Fruit fly (Drosophila melanogaster) whole organism, embryonic: ENCODE data around the gene CG5172.

Experiments
- Antp ChIP-seq: fragments of 200-800 bp; sonication (Bioruptor generic); optimal IDR thresholded peaks from 3 replicates; lab custom pipeline; 2016; ENCODE audit warnings: missing biosample characterization, missing genetic modification characterization
- CG10543 ChIP-seq: fragments of 200-800 bp; sonication (Bioruptor generic); optimal IDR thresholded peaks from 3 replicates; lab custom pipeline; 2017; ENCODE audit warnings: missing biosample characterization, mild to moderate bottlenecking, missing genetic modification characterization, moderate library complexity
- CG11398 ChIP-seq: fragments of 200-800 bp; sonication (Bioruptor generic); optimal IDR thresholded peaks from 2 replicates; lab custom pipeline; 2016; ENCODE audit warnings: missing biosample characterization, missing genetic modification characterization
- CG12219 ChIP-seq: fragments of 200-800 bp; sonication (Bioruptor generic); optimal IDR thresholded peaks from 3 replicates; lab custom pipeline; 2018; ENCODE audit warnings: missing biosample characterization, mild to moderate bottlenecking, missing genetic modification characterization
- CG12769 ChIP-seq: fragments of 200-800 bp; sonication (Bioruptor generic); optimal IDR thresholded peaks from 2 replicates; lab custom pipeline; 2019; ENCODE audit warnings: missing biosample characterization, mild to moderate bottlenecking, missing genetic modification characterization, moderate library complexity
- CG1529 ChIP-seq: fragments of 200-800 bp; sonication (Bioruptor generic); optimal IDR thresholded peaks from 3 replicates; lab custom pipeline; 2018; ENCODE audit warnings: missing biosample characterization, missing genetic modification characterization
- CG16813 ChIP-seq: fragments of 200-800 bp; sonication (Bioruptor generic); IDR thresholded peaks from 3 replicates; pipeline ENCODE4 v1.3.6; 2022; ENCODE audit warnings: missing biosample characterization, missing genetic modification characterization; ENCODE audit not compliant: partially characterized antibody
- CG16815 ChIP-seq: fragments of 200-800 bp; sonication (Bioruptor generic); optimal IDR thresholded peaks from 3 replicates; lab custom pipeline; 2017; ENCODE audit warnings: missing biosample characterization, mild to moderate bottlenecking, missing genetic modification characterization
- CG16863 ChIP-seq: fragments of 200-800 bp; sonication (Bioruptor generic); optimal IDR thresholded peaks from 3 replicates; lab custom pipeline; 2016; ENCODE audit warnings: missing biosample characterization, missing genetic modification characterization
- CG17568 ChIP-seq: fragments of 200-800 bp; sonication (Bioruptor generic); optimal IDR thresholded peaks from 2 replicates; lab custom pipeline; 2018; ENCODE audit warnings: missing biosample characterization, mild to moderate bottlenecking, missing genetic modification characterization, moderate library complexity
- CG17612 ChIP-seq: fragments of 200-800 bp; sonication (Bioruptor generic); IDR thresholded peaks from 2 replicates; pipeline ENCODE4 v1.3.6; 2022; ENCODE audit warnings: missing biosample characterization, missing genetic modification characterization
- CG2678 ChIP-seq: fragments of 200-800 bp; sonication (Bioruptor generic); optimal IDR thresholded peaks from 3 replicates; lab custom pipeline; 2019; ENCODE audit warnings: missing biosample characterization, mild to moderate bottlenecking, missing genetic modification characterization, moderate library complexity
- CG31441 ChIP-seq: fragments of 200-800 bp; sonication (Bioruptor generic); IDR thresholded peaks from 2 replicates; pipeline ENCODE4 v1.3.6; 2022; ENCODE audit warnings: missing biosample characterization, missing genetic modification characterization
- CG32767 ChIP-seq: fragments of 200-800 bp; sonication (Bioruptor generic); IDR thresholded peaks from 2 replicates; pipeline ENCODE4 v1.3.6; 2022; ENCODE audit warnings: missing biosample characterization, missing genetic modification characterization
- CG34422 ChIP-seq: fragments of 200-800 bp; sonication (Bioruptor generic); IDR thresholded peaks from 3 replicates; pipeline ENCODE4 v1.3.6; 2022; ENCODE audit warnings: missing biosample characterization, missing genetic modification characterization
- CG4404 ChIP-seq: fragments of 200-800 bp; sonication (Bioruptor generic); IDR thresholded peaks from 2 replicates; pipeline ENCODE4 v1.3.6; 2022; ENCODE audit warnings: missing biosample characterization, missing genetic modification characterization
- CG5953 ChIP-seq: fragments of 200-800 bp; sonication (Bioruptor generic); IDR thresholded peaks from 2 replicates; pipeline ENCODE4 v1.3.6; 2022; ENCODE audit warnings: missing biosample characterization, missing genetic modification characterization
- CG6854 ChIP-seq: fragments of 200-800 bp; sonication (Bioruptor generic); optimal IDR thresholded peaks from 3 replicates; lab custom pipeline; 2017; ENCODE audit warnings: missing biosample characterization, mild to moderate bottlenecking, missing genetic modification characterization
- CG7271 ChIP-seq: fragments of 200-800 bp; sonication (Bioruptor generic); optimal IDR thresholded peaks from 2 replicates; lab custom pipeline; 2018; ENCODE audit warnings: missing biosample characterization, mild to moderate bottlenecking, missing genetic modification characterization, moderate library complexity
- CG8478 ChIP-seq: fragments of >200 bp; optimal IDR thresholded peaks from 2 replicates; lab custom pipeline; 2018
- Camta ChIP-seq: fragments of 200-800 bp; sonication (Bioruptor generic); optimal IDR thresholded peaks from 2 replicates; lab custom pipeline; 2016; ENCODE audit warnings: missing biosample characterization, missing genetic modification characterization
- CoRest ChIP-seq: fragments of 200-800 bp; sonication (Bioruptor generic); optimal IDR thresholded peaks from 3 replicates; lab custom pipeline; 2018; ENCODE audit warnings: missing biosample characterization, mild to moderate bottlenecking, missing genetic modification characterization, moderate library complexity
- D ChIP-seq, 2 experiments: fragments of 200-800 bp in 1 of 2; fragments of >200 bp in 1 of 2; sonication (Bioruptor generic) in 1 of 2; optimal IDR thresholded peaks; 2 replicates in 1 of 2; 3 replicates in 1 of 2; lab custom pipeline; 2017; ENCODE audit warnings: mild to moderate bottlenecking in 1 of 2, missing biosample characterization in 1 of 2, missing genetic modification characterization in 1 of 2, missing genetic modification reagents in 1 of 2
- Dll ChIP-seq: fragments of 200-800 bp; sonication (Bioruptor generic); IDR thresholded peaks from 4 replicates; pipeline ENCODE4 v1.3.6; 2022; ENCODE audit warnings: missing biosample characterization, missing genetic modification characterization; ENCODE audit not compliant: partially characterized antibody
- Fer2 ChIP-seq: fragments of 200-800 bp; sonication (Bioruptor generic); optimal IDR thresholded peaks from 2 replicates; lab custom pipeline; 2018; ENCODE audit warnings: missing biosample characterization, mild to moderate bottlenecking, missing genetic modification characterization, moderate library complexity
- Hey ChIP-seq: fragments of 200-800 bp; sonication (Bioruptor generic); optimal IDR thresholded peaks from 3 replicates; lab custom pipeline; 2018; ENCODE audit warnings: missing biosample characterization, mild to moderate bottlenecking, missing genetic modification characterization
- Hmx ChIP-seq: fragments of 200-800 bp; sonication (Bioruptor generic); optimal IDR thresholded peaks from 2 replicates; lab custom pipeline; 2016; ENCODE audit warnings: missing biosample characterization, missing genetic modification characterization
- Hr51 ChIP-seq, 2 experiments: fragments of 200-800 bp; sonication (Bioruptor generic); optimal IDR thresholded peaks; 2 replicates in 1 of 2; 3 replicates in 1 of 2; lab custom pipeline; 2016 to 2018; ENCODE audit warnings: missing biosample characterization in 2 of 2, missing genetic modification characterization in 2 of 2, mild to moderate bottlenecking in 1 of 2, moderate library complexity in 1 of 2
- Mad ChIP-seq: fragments of 200-800 bp; sonication (Bioruptor generic); optimal IDR thresholded peaks from 2 replicates; lab custom pipeline; 2016; ENCODE audit warnings: missing biosample characterization, missing genetic modification characterization
- NK7.1 ChIP-seq: fragments of 200-800 bp; sonication (Bioruptor generic); optimal IDR thresholded peaks from 3 replicates; lab custom pipeline; 2016; ENCODE audit warnings: missing biosample characterization, missing genetic modification characterization
- Oaz ChIP-seq: fragments of 200-800 bp; sonication (Bioruptor generic); IDR thresholded peaks from 2 replicates; pipeline ENCODE4 v1.3.6; 2022; ENCODE audit warnings: missing biosample characterization, missing genetic modification characterization
- Pdp1 ChIP-seq, 2 experiments: fragments of 200-800 bp; sonication (Bioruptor generic); optimal IDR thresholded peaks; 3 replicates each; lab custom pipeline; 2016; ENCODE audit warnings: missing biosample characterization in 2 of 2, missing genetic modification characterization in 2 of 2, mild to moderate bottlenecking in 1 of 2, moderate library complexity in 1 of 2
- Ptx1 ChIP-seq: fragments of 200-800 bp; sonication (Bioruptor generic); IDR thresholded peaks from 2 replicates; pipeline ENCODE4 v1.3.6; 2022; ENCODE audit warnings: missing biosample characterization, missing genetic modification characterization
- Ravus ChIP-seq: fragments of 200-800 bp; sonication (Bioruptor generic); IDR thresholded peaks from 2 replicates; pipeline ENCODE4 v1.3.6; 2022; ENCODE audit warnings: missing biosample characterization, missing genetic modification characterization
- Usf ChIP-seq: fragments of 200-800 bp; sonication (Bioruptor generic); optimal IDR thresholded peaks from 2 replicates; lab custom pipeline; 2017; ENCODE audit warnings: missing genotype, missing biosample characterization, missing genetic modification characterization
- YL-1 ChIP-seq: fragments of 200-800 bp; sonication (Bioruptor generic); optimal IDR thresholded peaks from 3 replicates; lab custom pipeline; 2017; ENCODE audit warnings: missing biosample characterization, mild to moderate bottlenecking, missing genetic modification characterization
- cg ChIP-seq: fragments of 200-800 bp; sonication (Bioruptor generic); optimal IDR thresholded peaks from 3 replicates; lab custom pipeline; 2019; ENCODE audit warnings: missing biosample characterization, mild to moderate bottlenecking, missing genetic modification characterization, moderate library complexity
- chinmo ChIP-seq: fragments of 200-800 bp; sonication (Bioruptor generic); IDR thresholded peaks from 4 replicates; pipeline ENCODE4 v1.3.6; 2022; ENCODE audit warnings: missing biosample characterization, missing genetic modification characterization; ENCODE audit not compliant: partially characterized antibody
- dmrt99B ChIP-seq: fragments of 200-800 bp; sonication (Bioruptor generic); optimal IDR thresholded peaks from 2 replicates; lab custom pipeline; 2018; ENCODE audit warnings: missing biosample characterization, mild to moderate bottlenecking, missing genetic modification characterization, moderate library complexity
- grn ChIP-seq: fragments of 200-800 bp; sonication (Bioruptor generic); optimal IDR thresholded peaks from 3 replicates; lab custom pipeline; 2017; ENCODE audit warnings: missing biosample characterization, missing genetic modification characterization
- gsb ChIP-seq: fragments of 200-800 bp; sonication (Bioruptor generic); IDR thresholded peaks from 2 replicates; pipeline ENCODE4 v1.3.6; 2022; ENCODE audit warnings: missing biosample characterization, missing genetic modification characterization
- knrl ChIP-seq: fragments of 200-800 bp; sonication (Bioruptor generic); IDR thresholded peaks from 3 replicates; pipeline ENCODE4 v1.3.6; 2022; ENCODE audit warnings: missing biosample characterization, missing genetic modification characterization; ENCODE audit not compliant: partially characterized antibody
- nmo ChIP-seq: fragments of 200-800 bp; sonication (Bioruptor generic); optimal IDR thresholded peaks from 2 replicates; lab custom pipeline; 2018; ENCODE audit warnings: missing biosample characterization, mild to moderate bottlenecking, missing genetic modification characterization, moderate library complexity
- peb ChIP-seq: fragments of 200-800 bp; sonication (Bioruptor generic); IDR thresholded peaks from 2 replicates; pipeline ENCODE4 v1.3.6; 2022; ENCODE audit warnings: missing biosample characterization, missing genetic modification characterization
- rib ChIP-seq: fragments of 200-800 bp; sonication (Bioruptor generic); IDR thresholded peaks from 2 replicates; pipeline ENCODE4 v1.3.6; 2022; ENCODE audit warnings: missing biosample characterization, missing genetic modification characterization
- slp2 ChIP-seq: fragments of 200-800 bp; sonication (Bioruptor generic); optimal IDR thresholded peaks from 2 replicates; lab custom pipeline; 2016; ENCODE audit warnings: missing biosample characterization, missing genetic modification characterization
- tio ChIP-seq: fragments of 200-800 bp; sonication (Bioruptor generic); optimal IDR thresholded peaks from 2 replicates; lab custom pipeline; 2017; ENCODE audit warnings: missing biosample characterization, missing genetic modification characterization, inconsistent platforms
- trh ChIP-seq: fragments of 200-800 bp; sonication (Bioruptor generic); optimal IDR thresholded peaks from 2 replicates; lab custom pipeline; 2016; ENCODE audit warnings: missing biosample characterization, missing genetic modification characterization
- tx ChIP-seq: fragments of 200-800 bp; sonication (Bioruptor generic); optimal IDR thresholded peaks from 2 replicates; lab custom pipeline; 2016; ENCODE audit warnings: missing biosample characterization, missing genetic modification characterization
- zf30C ChIP-seq: fragments of 200-800 bp; sonication (Bioruptor generic); optimal IDR thresholded peaks from 3 replicates; lab custom pipeline; 2018; ENCODE audit warnings: missing biosample characterization, mild to moderate bottlenecking, missing genetic modification characterization

CG5172 gene

DNA sequence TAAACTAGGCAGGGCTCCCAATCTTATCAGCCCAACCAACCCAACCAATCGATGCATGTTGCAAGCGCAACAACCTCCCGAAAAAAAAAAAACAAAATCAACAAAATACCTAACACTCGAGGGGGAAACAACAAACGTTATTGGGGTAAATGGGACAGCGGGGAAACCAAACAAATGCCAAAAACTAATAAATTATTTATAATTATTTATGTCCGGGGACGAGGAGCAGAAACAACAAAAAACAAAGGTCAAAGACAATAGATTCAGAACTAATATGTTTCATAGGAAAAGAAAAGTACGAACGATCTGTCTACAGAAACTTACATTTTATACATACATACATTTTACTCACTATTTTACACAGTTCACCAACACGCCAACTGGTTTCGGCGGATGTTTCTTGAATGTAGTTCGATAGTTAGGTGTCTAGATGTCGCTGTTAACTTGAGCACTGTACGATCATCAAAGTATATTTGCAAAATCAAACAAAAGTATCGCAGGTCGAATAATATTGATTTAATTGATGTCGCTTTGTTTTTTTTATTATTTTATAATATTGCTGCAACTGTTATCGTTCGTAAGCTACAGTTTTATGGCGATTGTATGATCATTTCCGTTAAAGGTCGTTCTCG lies 45.6 kb upstream of the CG5172 start (continued):
- TF ChIP-seq tio (no peak), slp2 (GFP tag; lab: Kevin White, UChicago) (no peak), Pdp1 (GFP tag; optimal IDR thresholded peaks at IDR 0.05; lab: Kevin White, UChicago) (peak; percentile 31 to 32), CG2678 (tag; lab: Kevin White, UChicago) (no peak), Hr51 (GFP tag; optimal IDR thresholded peaks at IDR 0.05; lab: Kevin White, UChicago) (peak in 1 of 2 experiments; percentile 6), CG4404 (GFP tag; lab: Robert Waterston, UW) (no peak), D (optimal IDR thresholded peaks at IDR 0.05; lab: Kevin White, UChicago) (no peak), D (GFP tag; optimal IDR thresholded peaks at IDR 0.05; lab: Kevin White, UChicago) (peak; percentile 9), CG12219 (GFP tag; lab: Kevin White, UChicago) (no peak), Ravus (GFP tag; lab: Robert Waterston, UW) (no peak), dmrt99B (tag; lab: Kevin White, UChicago) (no peak), CG10543 (GFP tag; lab: Kevin White, UChicago) (no peak), rib (no peak), trh (GFP tag; lab: Kevin White, UChicago) (no peak), CG6854 (GFP tag; lab: Kevin White, UChicago) (no peak), Antp (GFP tag; lab: Kevin White, UChicago) (peak; percentile 24), tx (GFP tag; lab: Kevin White, UChicago) (peak; percentile 4), Oaz (GFP tag; lab: Robert Waterston, UW) (no peak), CG32767 (GFP tag; lab: Robert Waterston, UW) (no peak), peb (GFP tag; lab: Robert Waterston, UW) (no peak), Dll (no peak), Ptx1 (peak; percentile 49; the same call in 1 of the 2 replicates), CG11398 (GFP tag; lab: Kevin White, UChicago) (no peak), CoRest (tag; lab: Kevin White, UChicago) (peak; percentile 50), CG17568 (GFP tag; lab: Kevin White, UChicago) (no peak), CG7271 (no peak), CG16813 (GFP tag; lab: Robert Waterston, UW) (peak; percentile 51; the same call in 1 of the 3 replicates), chinmo (GFP tag; lab: Robert Waterston, UW) (no peak), Hey (no peak), cg (GFP tag; lab: Kevin White, UChicago) (no peak), NK7.1 (no peak), knrl (peak; percentile 48; the same call in 2 of the 3 replicates), CG5953 (no peak), nmo (GFP tag; lab: Kevin White, UChicago) (peak; percentile 13), gsb (GFP tag; lab: Robert Waterston, UW) (no peak), grn (GFP tag; lab: Kevin White, UChicago) (no peak), CG17612 (GFP tag; lab: Robert Waterston, UW) (no peak), CG12769 (tag; lab: Kevin White, UChicago) (no peak), Camta (no peak), CG31441 (GFP tag; lab: Robert Waterston, UW) (0 out of 2 replicates have a peak, but pooled peaks have one; percentile 14), Hmx (GFP tag; lab: Kevin White, UChicago) (no peak), CG8478 (lab: Kevin White, UChicago) (no peak), Mad (peak; percentile 36), Usf (no peak), CG34422 (GFP tag; lab: Robert Waterston, UW) (no peak), Fer2 (no peak), CG16815 (GFP tag; lab: Kevin White, UChicago) (no peak), YL-1 (no peak), CG1529 (no peak), zf30C (GFP tag; lab: Kevin White, UChicago) (no peak), CG16863 (no peak)
